Fruit fly (Drosophila melanogaster) whole organism, embryonic: Measurements from ENCODE around the gene Pfas.
A peak's percentile ranks its signal among the peaks of the same experiment; 100 is the strongest.

Experiments
- ATbp ChIP-seq: fragments of 200-800 bp; sonication (Bioruptor generic); optimal IDR thresholded peaks from 2 replicates; lab custom pipeline; 2017; ENCODE audit warnings: missing biosample characterization, mild to moderate bottlenecking, missing genetic modification characterization, missing genetic modification reagents
- Abd-B ChIP-seq: fragments of 200-800 bp; sonication (Bioruptor generic); optimal IDR thresholded peaks from 2 replicates; lab custom pipeline; 2018; ENCODE audit warnings: missing biosample characterization, mild to moderate bottlenecking, missing genetic modification characterization, moderate library complexity
- Antp ChIP-seq: fragments of 200-800 bp; sonication (Bioruptor generic); optimal IDR thresholded peaks from 3 replicates; lab custom pipeline; 2016; ENCODE audit warnings: missing biosample characterization, missing genetic modification characterization
- BEAF-32 ChIP-seq: fragments of 200-800 bp; sonication (Bioruptor generic); optimal IDR thresholded peaks from 3 replicates; lab custom pipeline; 2017; ENCODE audit warnings: missing biosample characterization, missing genetic modification characterization, mild to moderate bottlenecking, moderate library complexity, missing genetic modification reagents
- CG10267 ChIP-seq: fragments of 200-800 bp; sonication (Bioruptor generic); optimal IDR thresholded peaks from 2 replicates; lab custom pipeline; 2018; ENCODE audit warnings: missing biosample characterization, mild to moderate bottlenecking, missing genetic modification characterization, moderate library complexity
- CG15514 ChIP-seq: fragments of 200-800 bp; sonication (Bioruptor generic); optimal IDR thresholded peaks from 3 replicates; lab custom pipeline; 2017; ENCODE audit warnings: missing biosample characterization, missing genetic modification characterization, mild to moderate bottlenecking, moderate library complexity, missing genetic modification reagents
- CG15696 ChIP-seq: fragments of 200-800 bp; sonication (Bioruptor generic); optimal IDR thresholded peaks from 2 replicates; lab custom pipeline; 2019; ENCODE audit warnings: missing biosample characterization, mild to moderate bottlenecking, missing genetic modification characterization, moderate library complexity
- CG1603 ChIP-seq: fragments of 200-800 bp; sonication (Bioruptor generic); optimal IDR thresholded peaks from 2 replicates; lab custom pipeline; 2019; ENCODE audit warnings: missing biosample characterization, mild to moderate bottlenecking, missing genetic modification characterization, moderate library complexity
- CG16863 ChIP-seq: fragments of 200-800 bp; sonication (Bioruptor generic); optimal IDR thresholded peaks from 3 replicates; lab custom pipeline; 2016; ENCODE audit warnings: missing biosample characterization, missing genetic modification characterization
- CG17829 ChIP-seq: fragments of 200-800 bp; optimal IDR thresholded peaks from 2 replicates; lab custom pipeline; 2019; ENCODE audit warnings: missing biosample characterization, mild to moderate bottlenecking, missing genetic modification characterization, moderate library complexity
- CG2116 ChIP-seq: fragments of 200-800 bp; sonication (Bioruptor generic); optimal IDR thresholded peaks from 3 replicates; lab custom pipeline; 2018; ENCODE audit warnings: missing biosample characterization, mild to moderate bottlenecking, missing genetic modification characterization
- CG32772 ChIP-seq: fragments of 200-800 bp; sonication (Bioruptor generic); IDR thresholded peaks from 2 replicates; pipeline ENCODE4 v1.3.6; 2022; ENCODE audit warnings: missing biosample characterization, missing genetic modification characterization
- CG4617 ChIP-seq: fragments of 200-800 bp; sonication (Bioruptor generic); optimal IDR thresholded peaks from 3 replicates; lab custom pipeline; 2016; ENCODE audit warnings: missing biosample characterization, missing genetic modification characterization, borderline replicate concordance
- Camta ChIP-seq: fragments of 200-800 bp; sonication (Bioruptor generic); optimal IDR thresholded peaks from 2 replicates; lab custom pipeline; 2016; ENCODE audit warnings: missing biosample characterization, missing genetic modification characterization
- D19A ChIP-seq: fragments of 200-800 bp; optimal IDR thresholded peaks from 3 replicates; lab custom pipeline; 2019; ENCODE audit warnings: missing biosample characterization, mild to moderate bottlenecking, missing genetic modification characterization, moderate library complexity
- Dll ChIP-seq: fragments of 200-800 bp; sonication (Bioruptor generic); IDR thresholded peaks from 4 replicates; pipeline ENCODE4 v1.3.6; 2022; ENCODE audit warnings: missing biosample characterization, missing genetic modification characterization; ENCODE audit not compliant: partially characterized antibody
- Dp ChIP-seq: fragments of 200-800 bp; sonication (Bioruptor generic); optimal IDR thresholded peaks from 2 replicates; lab custom pipeline; 2018; ENCODE audit warnings: missing biosample characterization, mild to moderate bottlenecking, missing genetic modification characterization, moderate library complexity
- E2f2 ChIP-seq: fragments of 200-800 bp; sonication (Bioruptor generic); IDR thresholded peaks from 2 replicates; pipeline ENCODE4 v1.3.6; 2022; ENCODE audit warnings: missing biosample characterization, missing genetic modification characterization
- Elba2 ChIP-seq: fragments of 200-800 bp; sonication (Bioruptor generic); optimal IDR thresholded peaks from 3 replicates; lab custom pipeline; 2016; ENCODE audit warnings: missing biosample characterization, missing genetic modification characterization
- Ets97D ChIP-seq: fragments of 200-800 bp; sonication (Bioruptor generic); optimal IDR thresholded peaks from 3 replicates; lab custom pipeline; 2016; ENCODE audit warnings: missing biosample characterization, missing genetic modification characterization
- HmgZ ChIP-seq: fragments of 200-800 bp; sonication (Bioruptor generic); optimal IDR thresholded peaks from 2 replicates; lab custom pipeline; 2018; ENCODE audit warnings: missing biosample characterization, mild to moderate bottlenecking, missing genetic modification characterization
- MBD-R2 ChIP-seq: fragments of 200-800 bp; sonication (Bioruptor generic); IDR thresholded peaks from 2 replicates; pipeline ENCODE4 v1.3.6; 2022; ENCODE audit warnings: missing biosample characterization, missing genetic modification characterization
- MESR4 ChIP-seq: fragments of 200-800 bp; sonication (Bioruptor generic); optimal IDR thresholded peaks from 2 replicates; lab custom pipeline; 2018; ENCODE audit warnings: missing biosample characterization, mild to moderate bottlenecking, missing genetic modification characterization, moderate library complexity
- Max ChIP-seq: fragments of 200-800 bp; sonication (Bioruptor generic); optimal IDR thresholded peaks from 2 replicates; lab custom pipeline; 2016; ENCODE audit warnings: missing biosample characterization, mild to moderate bottlenecking, missing genetic modification characterization
- Myb ChIP-seq: fragments of 200-800 bp; sonication (Bioruptor generic); optimal IDR thresholded peaks from 2 replicates; lab custom pipeline; 2016; ENCODE audit warnings: missing biosample characterization, missing genetic modification characterization
- NFAT ChIP-seq: fragments of 200-800 bp; sonication (Bioruptor generic); IDR thresholded peaks from 2 replicates; pipeline ENCODE4 v1.3.6; 2022; ENCODE audit warnings: missing biosample characterization, missing genetic modification characterization
- Opbp ChIP-seq: fragments of 200-800 bp; sonication (Bioruptor generic); IDR thresholded peaks from 3 replicates; pipeline ENCODE4 v1.3.6; 2022; ENCODE audit warnings: missing biosample characterization, missing genetic modification characterization; ENCODE audit not compliant: partially characterized antibody
- Rx ChIP-seq: fragments of 200-800 bp; sonication (Bioruptor generic); IDR thresholded peaks from 2 replicates; pipeline ENCODE4 v1.3.6; 2022; ENCODE audit warnings: missing biosample characterization, missing genetic modification characterization
- Six4 ChIP-seq: fragments of 200-800 bp; sonication (Bioruptor generic); optimal IDR thresholded peaks from 2 replicates; lab custom pipeline; 2016; ENCODE audit warnings: missing biosample characterization, missing genetic modification characterization
- YL-1 ChIP-seq: fragments of 200-800 bp; sonication (Bioruptor generic); optimal IDR thresholded peaks from 3 replicates; lab custom pipeline; 2017; ENCODE audit warnings: missing biosample characterization, mild to moderate bottlenecking, missing genetic modification characterization
- amos ChIP-seq: fragments of 200-800 bp; sonication (Bioruptor generic); IDR thresholded peaks from 2 replicates; pipeline ENCODE4 v1.3.6; 2022; ENCODE audit warnings: missing biosample characterization, missing genetic modification characterization; ENCODE audit not compliant: partially characterized antibody
- cas ChIP-seq: fragments of 200-800 bp; sonication (Bioruptor generic); IDR thresholded peaks from 2 replicates; pipeline ENCODE4 v1.3.6; 2022; ENCODE audit warnings: missing biosample characterization, missing genetic modification characterization
- chinmo ChIP-seq: fragments of 200-800 bp; sonication (Bioruptor generic); IDR thresholded peaks from 4 replicates; pipeline ENCODE4 v1.3.6; 2022; ENCODE audit warnings: missing biosample characterization, missing genetic modification characterization; ENCODE audit not compliant: partially characterized antibody
- crol ChIP-seq: fragments of 200-800 bp; sonication (Bioruptor generic); IDR thresholded peaks from 2 replicates; pipeline ENCODE4 v1.3.6; 2022; ENCODE audit warnings: missing biosample characterization, missing genetic modification characterization
- crp ChIP-seq, 2 experiments: fragments of 200-800 bp; sonication (Bioruptor generic); optimal IDR thresholded peaks; 2 replicates in 1 of 2; 3 replicates in 1 of 2; lab custom pipeline; 2017; ENCODE audit warnings: missing biosample characterization in 2 of 2, missing genetic modification characterization in 2 of 2, mild to moderate bottlenecking in 1 of 2, moderate library complexity in 1 of 2
- esg ChIP-seq: fragments of 200-800 bp; sonication (Bioruptor generic); conservative IDR thresholded peaks from 2 replicates; pipeline ENCODE4 v1.3.6; 2022; ENCODE audit warnings: missing biosample characterization, missing genetic modification characterization
- gfzf ChIP-seq: fragments of 200-800 bp; sonication (Bioruptor generic); optimal IDR thresholded peaks from 2 replicates; lab custom pipeline; 2016; ENCODE audit warnings: missing biosample characterization, mild to moderate bottlenecking, missing genetic modification characterization, moderate library complexity
- hbn ChIP-seq: fragments of 200-800 bp; sonication (Bioruptor generic); IDR thresholded peaks from 2 replicates; pipeline ENCODE4 v1.3.6; 2022; ENCODE audit warnings: missing biosample characterization, missing genetic modification characterization; ENCODE audit not compliant: partially characterized antibody
- kah ChIP-seq: fragments of 200-800 bp; sonication (Bioruptor generic); optimal IDR thresholded peaks from 2 replicates; lab custom pipeline; 2018; ENCODE audit warnings: missing biosample characterization, mild to moderate bottlenecking, missing genetic modification characterization
- nerfin-1 ChIP-seq: fragments of 200-800 bp; sonication (Bioruptor generic); optimal IDR thresholded peaks from 3 replicates; lab custom pipeline; 2019; ENCODE audit warnings: missing biosample characterization, mild to moderate bottlenecking, missing genetic modification characterization, moderate library complexity
- pan ChIP-seq, 4 experiments: fragments of >200 bp in 3 of 4; fragments of 200-800 bp in 1 of 4; sonication (Bioruptor generic) in 1 of 4; optimal IDR thresholded peaks in 3 of 4; IDR thresholded peaks in 1 of 4; 2 replicates each; pipeline versions ENCODE4 v1.3.6 to Lab custom; 2017 to 2022; ENCODE audit warnings: missing biosample characterization in 2 of 4, missing genetic modification characterization in 2 of 4, mixed read lengths in 1 of 4
- pita ChIP-seq: fragments of 200-800 bp; sonication (Bioruptor generic); optimal IDR thresholded peaks from 2 replicates; lab custom pipeline; 2017; ENCODE audit warnings: missing biosample characterization, mild to moderate bottlenecking, missing genetic modification characterization
- pzg ChIP-seq: fragments of 200-800 bp; sonication (Bioruptor generic); optimal IDR thresholded peaks from 3 replicates; lab custom pipeline; 2018; ENCODE audit warnings: missing biosample characterization, mild to moderate bottlenecking, missing genetic modification characterization, moderate library complexity
- sna ChIP-seq: fragments of 200-800 bp; sonication (Bioruptor generic); IDR thresholded peaks from 2 replicates; pipeline ENCODE4 v1.3.6; 2022; ENCODE audit warnings: missing biosample characterization, missing genetic modification characterization; ENCODE audit not compliant: partially characterized antibody
- stwl ChIP-seq: fragments of 200-800 bp; sonication (Bioruptor generic); optimal IDR thresholded peaks from 3 replicates; lab custom pipeline; 2018; ENCODE audit warnings: missing biosample characterization, mild to moderate bottlenecking, missing genetic modification characterization, moderate library complexity
- trem ChIP-seq: fragments of 200-800 bp; optimal IDR thresholded peaks from 3 replicates; lab custom pipeline; 2019; ENCODE audit warnings: missing biosample characterization, mild to moderate bottlenecking, missing genetic modification characterization, moderate library complexity

The Pfas gene

DNA sequence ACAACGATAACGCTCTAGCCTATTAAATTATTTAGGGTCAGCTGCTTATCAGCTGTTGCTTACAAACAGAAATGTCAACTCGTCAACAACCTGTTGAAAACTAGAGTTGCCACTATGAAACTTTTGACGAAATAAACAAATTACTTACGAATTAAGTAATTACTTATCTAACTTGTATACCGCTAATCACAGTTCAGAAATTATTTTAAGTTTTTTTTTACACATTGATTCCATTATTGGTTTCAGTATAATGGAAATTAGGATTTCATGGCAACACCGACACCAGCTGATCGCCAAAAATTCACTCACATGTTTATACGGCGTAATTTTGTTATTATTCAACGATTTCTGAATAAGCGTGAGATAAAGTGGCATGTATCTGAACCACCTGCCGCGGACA is 8.0 kb downstream of the Pfas start, which contains the start of the genes CG9117 and CG31643 (continued):
- no peak for TF ChIP-seq NFAT (GFP tag; lab: Robert Waterston, UW)
- TF ChIP-seq esg (GFP tag; lab: Robert Waterston, UW), result 0 out of 2 replicates have a peak, but pooled peaks have one; percentile 7
- TF ChIP-seq CG10267, result peak; percentile 57
- no peak for TF ChIP-seq pita (GFP tag; lab: Kevin White, UChicago)
- peak; percentile 78 for TF ChIP-seq HmgZ (tag; lab: Kevin White, UChicago)
- TF ChIP-seq CG15696 (tag; lab: Kevin White, UChicago), result peak; percentile 32

DNA sequence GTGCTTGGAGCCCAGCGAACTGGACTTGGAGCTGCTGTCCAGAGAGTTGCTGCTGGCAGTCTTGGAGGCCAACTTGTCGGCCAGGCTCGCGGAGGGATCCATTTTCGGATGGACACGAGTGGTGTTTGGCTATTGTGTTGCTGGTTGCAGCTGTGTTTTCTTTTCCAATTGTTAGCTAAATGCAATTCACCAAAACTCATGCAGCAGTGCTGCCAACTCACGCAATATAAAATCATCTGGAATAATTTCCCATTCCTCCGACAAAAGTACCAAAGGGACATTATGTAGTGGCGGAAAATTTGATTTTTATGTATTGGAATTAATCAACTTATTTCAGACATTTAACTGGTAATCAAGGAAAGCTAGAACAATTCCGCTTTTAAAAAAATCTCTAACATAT is 9.1 kb downstream of the Pfas start, which contains the start of gene mtm:
TSS of gene mtm (minus strand) at position 306 of the 400 bp plus-strand sequence.
- peak; percentile 95 for TF ChIP-seq MBD-R2 (GFP tag; lab: Robert Waterston, UW)
- TF ChIP-seq YL-1, result peak; percentile 47
- peak; percentile 99 for TF ChIP-seq trem (tag; lab: Kevin White, UChicago)
- peak; percentile 4 for TF ChIP-seq CG10267
- no peak for TF ChIP-seq D19A (tag; lab: Kevin White, UChicago)
- peak; percentile 87 for TF ChIP-seq Dp (GFP tag; lab: Kevin White, UChicago)
- TF ChIP-seq Max (GFP tag; lab: Kevin White, UChicago), result no peak
- TF ChIP-seq Dll (GFP tag; lab: Robert Waterston, UW), result 0 out of 4 replicates have a peak, but pooled peaks have one; percentile 19
- peak; percentile 45 for TF ChIP-seq Elba2 (GFP tag; lab: Kevin White, UChicago)
- 0 out of 3 replicates have a peak, but pooled peaks have one; percentile 30 for TF ChIP-seq Opbp (GFP tag; lab: Robert Waterston, UW)
- TF ChIP-seq CG15514, result peak; percentile 21
- no peak for TF ChIP-seq CG32772 (GFP tag; lab: Robert Waterston, UW)
- TF ChIP-seq ATbp (GFP tag; lab: Kevin White, UChicago), result no peak
- TF ChIP-seq CG17829 (tag; lab: Kevin White, UChicago), result no peak
- peak; percentile 35 for TF ChIP-seq kah (GFP tag; lab: Kevin White, UChicago)
- no peak for TF ChIP-seq pan (optimal IDR thresholded peaks at IDR 0.05; lab: Kevin White, UChicago)
- TF ChIP-seq pan (GFP tag; optimal IDR thresholded peaks at IDR 0.05 in 1 of 2, IDR thresholded peaks at IDR 0.05 in 1 of 2), result no peak
- peak; percentile 69 for TF ChIP-seq nerfin-1 (tag; lab: Kevin White, UChicago)
- TF ChIP-seq CG2116 (GFP tag; lab: Kevin White, UChicago), result peak; percentile 12
- TF ChIP-seq crol (GFP tag; lab: Robert Waterston, UW), result no peak
- TF ChIP-seq Six4, result no peak
- 0 out of 2 replicates have a peak, but pooled peaks have one; percentile 30 for TF ChIP-seq sna (GFP tag; lab: Robert Waterston, UW)
- TF ChIP-seq crp (GFP tag; optimal IDR thresholded peaks at IDR 0.05; lab: Kevin White, UChicago), result peak; percentile 40 to 91
- TF ChIP-seq amos (GFP tag; lab: Robert Waterston, UW), result peak; percentile 18; the same call in 1 of the 2 replicates
- TF ChIP-seq CG4617 (GFP tag; lab: Kevin White, UChicago), result peak; percentile 67
- peak; percentile 53 for TF ChIP-seq CG1603 (tag; lab: Kevin White, UChicago)
- peak; percentile 74 for TF ChIP-seq MESR4 (GFP tag; lab: Kevin White, UChicago)
- TF ChIP-seq pzg (GFP tag; lab: Kevin White, UChicago), result peak; percentile 53
- no peak for TF ChIP-seq Rx (GFP tag; lab: Robert Waterston, UW)
- TF ChIP-seq Abd-B (GFP tag; lab: Kevin White, UChicago), result no peak
- 0 out of 4 replicates have a peak, but pooled peaks have one; percentile 41 for TF ChIP-seq chinmo (GFP tag; lab: Robert Waterston, UW)
- TF ChIP-seq Ets97D (GFP tag; lab: Kevin White, UChicago), result peak; percentile 43
- TF ChIP-seq stwl (tag; lab: Kevin White, UChicago), result peak; percentile 46
- no peak for TF ChIP-seq Antp (GFP tag; lab: Kevin White, UChicago)
- peak; percentile 90 for TF ChIP-seq E2f2 (GFP tag; lab: Robert Waterston, UW)
- peak; percentile 8 for TF ChIP-seq gfzf
- TF ChIP-seq Myb, result no peak
- 0 out of 2 replicates have a peak, but pooled peaks have one; percentile 19 for TF ChIP-seq hbn (GFP tag; lab: Robert Waterston, UW)
- no peak for TF ChIP-seq cas
- no peak for TF ChIP-seq Camta
- peak; percentile 3 for TF ChIP-seq BEAF-32
- no peak for TF ChIP-seq CG16863
